Worm (Caenorhabditis elegans): ENCODE data around the gene mrpl-20.

DNA sequence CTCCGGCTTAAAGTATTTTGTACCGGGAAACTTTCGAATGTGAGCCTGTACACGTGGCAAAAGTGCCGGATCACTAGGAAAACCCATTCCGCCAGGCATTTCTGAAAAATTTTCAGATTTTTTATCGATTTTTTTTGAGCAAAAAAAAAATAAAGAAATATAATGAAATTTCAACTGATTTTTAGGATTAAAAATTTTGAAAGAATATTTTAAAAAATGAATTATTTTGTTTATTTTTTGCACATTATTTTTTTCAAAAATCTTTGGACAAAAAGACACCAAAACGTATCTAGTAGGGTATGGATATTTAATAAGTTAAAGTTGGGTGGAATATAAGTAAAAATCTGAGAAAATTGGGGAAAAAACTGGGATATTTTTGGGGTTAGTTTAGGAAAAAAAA, 17.3 kb upstream of the mrpl-20 start, which contains the start of gene mac-1:
- TF ChIP-seq nhr-12 (tag; optimal IDR thresholded peaks at IDR 0.05) = no peak
- TF ChIP-seq snpc-4 (tag; optimal IDR thresholded peaks at IDR 0.05) = no peak
- TF ChIP-seq mab-9 (GFP tag; IDR thresholded peaks at IDR 0.05) = no peak
- TF ChIP-seq nhr-11 (tag; optimal IDR thresholded peaks at IDR 0.05) = no peak

Data from whole organism, L1 larva.